Fruit fly (Drosophila melanogaster) whole organism, prepupa: Measurements from ENCODE around the gene Pif1B.

Experiments
- CG10669 ChIP-seq: fragments of 200-800 bp; sonication (Bioruptor generic); optimal IDR thresholded peaks from 3 replicates; lab custom pipeline; 2018; ENCODE audit warnings: missing biosample characterization, mild to moderate bottlenecking, missing genetic modification characterization, moderate library complexity
- CG11762 ChIP-seq: fragments of 200-800 bp; sonication (Bioruptor generic); optimal IDR thresholded peaks from 3 replicates; lab custom pipeline; 2016; ENCODE audit warnings: missing biosample characterization, missing genetic modification characterization; ENCODE audit not compliant: insufficient read depth
- CG15336 ChIP-seq: fragments of 200-800 bp; sonication (Bioruptor generic); IDR thresholded peaks from 2 replicates; pipeline ENCODE4 v1.3.6; 2022; ENCODE audit warnings: missing biosample characterization, missing genetic modification characterization
- CG1621 ChIP-seq: fragments of 200-800 bp; sonication (Bioruptor generic); optimal IDR thresholded peaks from 3 replicates; lab custom pipeline; 2018; ENCODE audit warnings: missing biosample characterization, mild to moderate bottlenecking, missing genetic modification characterization
- CG16779 ChIP-seq: fragments of 200-800 bp; sonication (Bioruptor generic); optimal IDR thresholded peaks from 3 replicates; lab custom pipeline; 2017; ENCODE audit warnings: missing biosample characterization, mild to moderate bottlenecking, missing genetic modification characterization
- CG3032 ChIP-seq: fragments of 200-800 bp; optimal IDR thresholded peaks from 2 replicates; lab custom pipeline; 2019; ENCODE audit warnings: missing biosample characterization, mild to moderate bottlenecking, missing genetic modification characterization, moderate library complexity
- CG31627 ChIP-seq: fragments of 200-800 bp; sonication (Bioruptor generic); optimal IDR thresholded peaks from 3 replicates; lab custom pipeline; 2016; ENCODE audit warnings: missing biosample characterization, missing genetic modification characterization
- CG34406 ChIP-seq: fragments of 200-800 bp; sonication (Bioruptor generic); optimal IDR thresholded peaks from 3 replicates; lab custom pipeline; 2016; ENCODE audit warnings: missing biosample characterization, missing genetic modification characterization
- CG3919 ChIP-seq: fragments of 200-800 bp; sonication (Bioruptor generic); optimal IDR thresholded peaks from 3 replicates; lab custom pipeline; 2016; ENCODE audit warnings: missing biosample characterization, missing genetic modification characterization
- CG6163 ChIP-seq: fragments of 200-800 bp; sonication (Bioruptor generic); IDR thresholded peaks from 3 replicates; pipeline ENCODE4 v1.3.6; 2022; ENCODE audit warnings: missing biosample characterization, missing genetic modification characterization
- CG6276 ChIP-seq: fragments of 200-800 bp; sonication (Bioruptor generic); optimal IDR thresholded peaks from 2 replicates; lab custom pipeline; 2017; ENCODE audit warnings: missing biosample characterization, mild to moderate bottlenecking, missing genetic modification characterization
- CG8119 ChIP-seq: fragments of 200-800 bp; sonication (Bioruptor generic); IDR thresholded peaks from 3 replicates; pipeline ENCODE4 v1.3.6; 2022; ENCODE audit warnings: missing biosample characterization, missing genetic modification characterization
- CG8319 ChIP-seq: fragments of 200-800 bp; sonication (Bioruptor generic); optimal IDR thresholded peaks from 3 replicates; lab custom pipeline; 2016; ENCODE audit warnings: missing biosample characterization, missing genetic modification characterization
- CG8632 ChIP-seq: fragments of 200-800 bp; sonication (Bioruptor generic); optimal IDR thresholded peaks from 3 replicates; lab custom pipeline; 2016; ENCODE audit warnings: missing biosample characterization, missing genetic modification characterization
- CG9139 ChIP-seq: fragments of 200-800 bp; sonication (Bioruptor generic); optimal IDR thresholded peaks from 3 replicates; lab custom pipeline; 2017; ENCODE audit warnings: missing biosample characterization, mild to moderate bottlenecking, missing genetic modification characterization
- Eip75B ChIP-seq: fragments of 200-800 bp; sonication (Bioruptor generic); optimal IDR thresholded peaks from 3 replicates; lab custom pipeline; 2016; ENCODE audit warnings: missing biosample characterization, missing genetic modification characterization
- Eip93F ChIP-seq: fragments of 200-800 bp; sonication (Bioruptor generic); optimal IDR thresholded peaks from 2 replicates; lab custom pipeline; 2016; ENCODE audit warnings: missing biosample characterization, mild to moderate bottlenecking, missing genetic modification characterization
- Ets21C ChIP-seq: fragments of 200-800 bp; sonication (Bioruptor generic); optimal IDR thresholded peaks from 3 replicates; lab custom pipeline; 2016; ENCODE audit warnings: missing biosample characterization, missing genetic modification characterization
- Ets96B ChIP-seq: fragments of 200-800 bp; optimal IDR thresholded peaks from 2 replicates; lab custom pipeline; 2019; ENCODE audit warnings: missing biosample characterization, mild to moderate bottlenecking, missing genetic modification characterization, moderate library complexity
- Hr39 ChIP-seq: fragments of 200-800 bp; sonication (Bioruptor generic); optimal IDR thresholded peaks from 2 replicates; lab custom pipeline; 2016; ENCODE audit warnings: missing biosample characterization, missing genetic modification characterization
- Hr4 ChIP-seq: fragments of 200-800 bp; sonication (Bioruptor generic); optimal IDR thresholded peaks from 3 replicates; lab custom pipeline; 2016; ENCODE audit warnings: missing biosample characterization, missing genetic modification characterization
- Met ChIP-seq: fragments of 200-800 bp; sonication (Bioruptor generic); optimal IDR thresholded peaks from 3 replicates; lab custom pipeline; 2016; ENCODE audit warnings: missing biosample characterization, missing genetic modification characterization
- OdsH ChIP-seq: fragments of 200-800 bp; sonication (Bioruptor generic); optimal IDR thresholded peaks from 3 replicates; lab custom pipeline; 2016; ENCODE audit warnings: missing biosample characterization, missing genetic modification characterization
- Smox ChIP-seq: fragments of 200-800 bp; sonication (Bioruptor generic); optimal IDR thresholded peaks from 3 replicates; lab custom pipeline; 2016; ENCODE audit warnings: missing biosample characterization, missing genetic modification characterization
- Sox15 ChIP-seq: fragments of 200-800 bp; sonication (Bioruptor generic); optimal IDR thresholded peaks from 3 replicates; lab custom pipeline; 2016; ENCODE audit warnings: missing biosample characterization, missing genetic modification characterization
- acj6 ChIP-seq: fragments of 200-800 bp; sonication (Bioruptor generic); optimal IDR thresholded peaks from 3 replicates; lab custom pipeline; 2016; ENCODE audit warnings: missing biosample characterization, missing genetic modification characterization
- dac ChIP-seq: fragments of 200-800 bp; sonication (Bioruptor generic); optimal IDR thresholded peaks from 2 replicates; lab custom pipeline; 2017; ENCODE audit warnings: missing biosample characterization, mild to moderate bottlenecking, missing genetic modification characterization
- dsx ChIP-seq: fragments of 200-800 bp; optimal IDR thresholded peaks from 3 replicates; lab custom pipeline; 2019; ENCODE audit warnings: missing biosample characterization, mild to moderate bottlenecking, missing genetic modification characterization, moderate library complexity; ENCODE audit not compliant: poor library complexity, severe bottlenecking
- eg ChIP-seq: fragments of 200-800 bp; sonication (Bioruptor generic); IDR thresholded peaks from 3 replicates; pipeline ENCODE4 v1.3.6; 2022; ENCODE audit warnings: missing biosample characterization, missing genetic modification characterization
- esn ChIP-seq: fragments of 200-800 bp; sonication (Bioruptor generic); optimal IDR thresholded peaks from 2 replicates; lab custom pipeline; 2016; ENCODE audit warnings: missing biosample characterization, mild to moderate bottlenecking, missing genetic modification characterization, moderate library complexity
- fd85E ChIP-seq: fragments of 200-800 bp; sonication (Bioruptor generic); optimal IDR thresholded peaks from 3 replicates; lab custom pipeline; 2016; ENCODE audit warnings: missing biosample characterization, missing genetic modification characterization
- fkh ChIP-seq: fragments of 200-800 bp; sonication (Bioruptor generic); optimal IDR thresholded peaks from 3 replicates; lab custom pipeline; 2017; ENCODE audit warnings: missing biosample characterization, mild to moderate bottlenecking, missing genetic modification characterization, moderate library complexity
- pdm3 ChIP-seq: fragments of 200-800 bp; sonication (Bioruptor generic); optimal IDR thresholded peaks from 3 replicates; lab custom pipeline; 2016; ENCODE audit warnings: missing biosample characterization, missing genetic modification characterization
- salr ChIP-seq, 2 experiments: fragments of 200-800 bp; sonication (Bioruptor generic); optimal IDR thresholded peaks; 3 replicates each; lab custom pipeline; 2016 to 2018; ENCODE audit warnings: missing biosample characterization in 2 of 2, missing genetic modification characterization in 2 of 2, mild to moderate bottlenecking in 1 of 2
- ss ChIP-seq, 2 experiments: fragments of 200-800 bp; sonication (Bioruptor generic); optimal IDR thresholded peaks; 2 replicates in 1 of 2; 3 replicates in 1 of 2; lab custom pipeline; 2017 to 2018; ENCODE audit warnings: mild to moderate bottlenecking in 2 of 2, missing biosample characterization in 2 of 2, missing genetic modification characterization in 2 of 2, moderate library complexity in 1 of 2
- svp ChIP-seq: fragments of 200-800 bp; sonication (Bioruptor generic); peaks from one replicate; lab custom pipeline; 2016; ENCODE audit warnings: missing biosample characterization, missing genetic modification characterization

Gene Pif1B

dm6 chr3R:8807048-8807447 is 6.1 kb upstream of the Pif1B start:
- TF ChIP-seq Ets21C (GFP tag; lab: Kevin White, UChicago), result no peak
- no peak for TF ChIP-seq eg
- TF ChIP-seq ss (GFP tag; optimal IDR thresholded peaks at IDR 0.05; lab: Kevin White, UChicago), result no peak
- no peak for TF ChIP-seq CG6163 (GFP tag; lab: Robert Waterston, UW)
- TF ChIP-seq Sox15 (GFP tag; lab: Kevin White, UChicago), result no peak
- no peak for TF ChIP-seq Smox (GFP tag; lab: Kevin White, UChicago)
- TF ChIP-seq OdsH (GFP tag; lab: Kevin White, UChicago), result no peak
- TF ChIP-seq CG31627 (GFP tag; lab: Kevin White, UChicago), result no peak
- no peak for TF ChIP-seq CG8119
- TF ChIP-seq acj6 (GFP tag; lab: Kevin White, UChicago), result no peak
- no peak for TF ChIP-seq pdm3 (GFP tag; lab: Kevin White, UChicago)
- no peak for TF ChIP-seq Hr4 (GFP tag; lab: Kevin White, UChicago)
- no peak for TF ChIP-seq dsx (GFP tag; lab: Kevin White, UChicago)
- TF ChIP-seq CG6276, result no peak
- TF ChIP-seq Hr39 (GFP tag; lab: Kevin White, UChicago), result no peak
- no peak for TF ChIP-seq CG3032
- TF ChIP-seq CG15336 (GFP tag; lab: Robert Waterston, UW), result no peak
- no peak for TF ChIP-seq CG16779 (tag; lab: Kevin White, UChicago)

- TF ChIP-seq CG10669 (GFP tag; lab: Kevin White, UChicago) (no peak), CG8319 (GFP tag; lab: Kevin White, UChicago) (no peak), CG9139 (no peak), ss (GFP tag; optimal IDR thresholded peaks at IDR 0.05; lab: Kevin White, UChicago) (no peak), Met (GFP tag; lab: Kevin White, UChicago) (no peak), svp (no peak), CG1621 (tag; lab: Kevin White, UChicago) (no peak), eg (no peak), fd85E (GFP tag; lab: Kevin White, UChicago) (no peak), CG8632 (GFP tag; lab: Kevin White, UChicago) (no peak)
Observed at dm6 chr3R:8806638-8807037, 5.7 kb upstream of the Pif1B start.

- TF ChIP-seq CG15336 (GFP tag; lab: Robert Waterston, UW) (no peak), fkh (GFP tag; lab: Kevin White, UChicago) (peak; percentile 71)
Observed at dm6 chr3R:8806104-8806503, 5.1 kb upstream of the Pif1B start, which contains the start of gene hng2. Gene hng2 (plus strand): TSS chr3R:8806322.

- TF ChIP-seq CG34406 (no peak), eg (no peak), CG11762 (GFP tag; lab: Kevin White, UChicago) (no peak), Eip93F (GFP tag; lab: Kevin White, UChicago) (no peak), Ets21C (GFP tag; lab: Kevin White, UChicago) (no peak), CG6163 (GFP tag; lab: Robert Waterston, UW) (no peak), CG3919 (GFP tag; lab: Kevin White, UChicago) (no peak), fd85E (GFP tag; lab: Kevin White, UChicago) (no peak), dac (GFP tag; lab: Kevin White, UChicago) (no peak), fkh (GFP tag; lab: Kevin White, UChicago) (no peak), Hr4 (GFP tag; lab: Kevin White, UChicago) (no peak), Eip75B (GFP tag; lab: Kevin White, UChicago) (no peak), salr (GFP tag; optimal IDR thresholded peaks at IDR 0.05; lab: Kevin White, UChicago) (no peak), CG1621 (tag; lab: Kevin White, UChicago) (no peak), Met (GFP tag; lab: Kevin White, UChicago) (no peak), esn (GFP tag; lab: Kevin White, UChicago) (no peak), Ets96B (tag; lab: Kevin White, UChicago) (no peak)
Observed at dm6 chr3R:8805388-8805852, 4.4 kb upstream of the Pif1B start, which contains the start of gene CG9839. Gene CG9839 (minus strand): TSS chr3R:8805802.
